Fruit fly (Drosophila melanogaster): Measurements from ENCODE around the gene eyg.

Gene eyg

dm6 chr3L:12461953-12462352 is 5.9 kb downstream of the eyg start:
- no peak for TF ChIP-seq pan (optimal IDR thresholded peaks at IDR 0.05)

- TF ChIP-seq pan (optimal IDR thresholded peaks at IDR 0.05) (no peak), usp (GFP tag; optimal IDR thresholded peaks at IDR 0.05) (no peak), psq (optimal IDR thresholded peaks at IDR 0.05) (no peak), EcR (GFP tag; optimal IDR thresholded peaks at IDR 0.05) (no peak), CG8478 (optimal IDR thresholded peaks at IDR 0.05) (no peak), Dll (optimal IDR thresholded peaks at IDR 0.05) (no peak)
Measured at dm6 chr3L:12456916-12457662, 10.7 kb downstream of the eyg start.

DNA sequence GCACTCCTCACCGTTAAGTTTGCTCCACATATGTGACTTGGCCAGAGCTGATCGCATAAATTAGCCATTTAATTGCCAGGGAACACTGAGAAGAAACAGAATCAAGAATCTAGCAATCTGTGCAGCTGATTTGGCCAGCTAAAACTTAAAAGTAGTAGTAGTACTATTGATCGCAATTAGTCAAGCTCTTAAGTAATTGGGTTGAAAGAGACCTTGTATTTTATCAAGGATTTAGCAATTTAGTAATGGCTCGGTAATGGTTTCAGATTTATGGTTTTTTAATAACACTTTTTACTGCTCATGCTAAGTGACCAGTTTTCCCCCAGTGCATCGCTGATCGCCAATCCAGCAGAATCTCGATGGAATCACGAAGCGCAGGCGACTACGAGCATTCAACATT is 12.8 kb downstream of the eyg start:
- TF ChIP-seq CG8478 (optimal IDR thresholded peaks at IDR 0.05) (no peak), Dll (optimal IDR thresholded peaks at IDR 0.05) (no peak), usp (GFP tag; optimal IDR thresholded peaks at IDR 0.05) (no peak), psq (optimal IDR thresholded peaks at IDR 0.05) (no peak), pan (optimal IDR thresholded peaks at IDR 0.05) (no peak), EcR (GFP tag; optimal IDR thresholded peaks at IDR 0.05) (no peak)

DNA sequence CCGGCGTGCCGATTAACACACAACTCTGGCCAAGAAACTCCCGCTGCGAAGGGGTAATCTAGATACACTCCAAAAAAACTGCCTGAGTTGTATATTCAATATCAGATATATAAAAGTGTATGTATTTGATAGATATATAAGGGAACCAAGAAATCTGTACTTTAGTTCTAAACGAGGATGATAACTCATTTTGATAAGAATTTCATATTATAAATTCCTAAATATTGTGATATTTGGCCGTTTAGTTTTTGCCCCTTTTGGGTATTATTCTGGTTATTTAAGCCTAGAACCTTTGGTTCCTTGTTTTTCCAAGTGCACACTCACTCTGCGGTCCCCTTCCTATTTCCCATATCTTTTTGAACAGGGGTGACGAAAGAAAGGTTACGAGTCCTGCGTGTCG is 14.3 kb downstream of the eyg start:
- TF ChIP-seq usp (GFP tag; optimal IDR thresholded peaks at IDR 0.05) (no peak), EcR (GFP tag; optimal IDR thresholded peaks at IDR 0.05) (no peak), Dll (optimal IDR thresholded peaks at IDR 0.05) (no peak), psq (optimal IDR thresholded peaks at IDR 0.05) (no peak), CG8478 (optimal IDR thresholded peaks at IDR 0.05) (no peak), pan (optimal IDR thresholded peaks at IDR 0.05) (no peak)

dm6 chr3L:12447501-12447900 is 20.3 kb downstream of the eyg start:
- TF ChIP-seq psq (optimal IDR thresholded peaks at IDR 0.05), result no peak
- TF ChIP-seq usp (GFP tag; optimal IDR thresholded peaks at IDR 0.05), result no peak
- no peak for TF ChIP-seq pan (optimal IDR thresholded peaks at IDR 0.05)
- no peak for TF ChIP-seq EcR (GFP tag; optimal IDR thresholded peaks at IDR 0.05)
- TF ChIP-seq Dll (optimal IDR thresholded peaks at IDR 0.05), result no peak
- TF ChIP-seq CG8478 (optimal IDR thresholded peaks at IDR 0.05), result no peak

dm6 chr3L:12447081-12447480 is 20.7 kb downstream of the eyg start:
- no peak for TF ChIP-seq psq (optimal IDR thresholded peaks at IDR 0.05)
- no peak for TF ChIP-seq EcR (GFP tag; optimal IDR thresholded peaks at IDR 0.05)

dm6 chr3L:12444040-12444439 is 23.8 kb downstream of the eyg start:
- TF ChIP-seq EcR (GFP tag; optimal IDR thresholded peaks at IDR 0.05) (no peak), CG8478 (optimal IDR thresholded peaks at IDR 0.05) (no peak), psq (optimal IDR thresholded peaks at IDR 0.05) (no peak), usp (GFP tag; optimal IDR thresholded peaks at IDR 0.05) (no peak), Dll (optimal IDR thresholded peaks at IDR 0.05) (no peak), pan (optimal IDR thresholded peaks at IDR 0.05) (no peak)

DNA sequence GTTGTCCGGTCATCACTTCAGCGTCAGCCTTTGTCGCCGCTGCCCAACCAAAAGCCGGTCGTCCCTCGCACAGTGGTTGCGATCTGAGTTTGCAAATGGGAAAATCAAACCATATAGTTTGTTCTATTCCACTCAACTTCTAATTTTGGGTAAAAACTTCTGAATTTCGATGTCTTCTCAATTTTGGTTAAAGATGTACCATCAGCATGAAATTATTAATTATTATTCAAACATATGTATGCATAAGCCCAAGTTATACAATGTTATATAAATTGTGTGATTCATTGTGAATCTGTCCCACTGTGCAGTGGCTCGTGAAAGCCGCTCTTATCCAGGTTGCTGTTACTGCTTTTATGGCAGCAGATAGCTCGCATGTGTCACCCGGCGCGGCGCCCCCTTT is 25.2 kb downstream of the eyg start:
- TF ChIP-seq EcR (GFP tag; optimal IDR thresholded peaks at IDR 0.05) (no peak), pan (optimal IDR thresholded peaks at IDR 0.05) (no peak), CG8478 (optimal IDR thresholded peaks at IDR 0.05) (no peak), psq (optimal IDR thresholded peaks at IDR 0.05) (no peak), usp (GFP tag; optimal IDR thresholded peaks at IDR 0.05) (no peak), Dll (optimal IDR thresholded peaks at IDR 0.05) (no peak)

- no peak for TF ChIP-seq psq (optimal IDR thresholded peaks at IDR 0.05)
- peak; percentile 52 for TF ChIP-seq CG8478 (optimal IDR thresholded peaks at IDR 0.05)
- TF ChIP-seq EcR (GFP tag; optimal IDR thresholded peaks at IDR 0.05), result no peak
Measured at dm6 chr3L:12434432-12434831, 33.4 kb downstream of the eyg start.

DNA sequence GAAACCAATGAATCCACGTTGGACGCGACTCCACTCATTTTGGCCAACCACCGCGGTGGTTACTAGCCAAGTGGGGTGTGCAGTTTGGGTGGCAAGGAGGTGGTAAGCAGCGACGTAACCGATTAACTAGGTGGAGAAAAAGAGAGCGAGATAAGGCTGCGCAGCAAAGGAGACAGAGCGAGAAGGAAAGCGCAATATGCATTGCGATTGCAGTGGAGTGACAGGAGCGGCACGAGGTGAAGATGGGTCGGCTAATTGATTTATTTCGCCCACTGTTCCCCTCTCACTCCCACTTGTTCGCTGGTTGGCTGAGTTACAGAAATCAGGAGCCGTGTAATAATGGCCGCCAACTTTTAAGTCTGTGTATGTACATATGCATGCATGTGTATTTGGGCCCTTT is 34.1 kb downstream of the eyg start:
- TF ChIP-seq CG8478 (optimal IDR thresholded peaks at IDR 0.05) (peak; percentile 81), psq (optimal IDR thresholded peaks at IDR 0.05) (no peak), pan (optimal IDR thresholded peaks at IDR 0.05) (no peak), EcR (GFP tag; optimal IDR thresholded peaks at IDR 0.05) (no peak), Dll (optimal IDR thresholded peaks at IDR 0.05) (peak; percentile 13), usp (GFP tag; optimal IDR thresholded peaks at IDR 0.05) (no peak)

- TF ChIP-seq usp (GFP tag; optimal IDR thresholded peaks at IDR 0.05), result no peak
- TF ChIP-seq psq (optimal IDR thresholded peaks at IDR 0.05), result no peak
- no peak for TF ChIP-seq Dll (optimal IDR thresholded peaks at IDR 0.05)
- no peak for TF ChIP-seq pan (optimal IDR thresholded peaks at IDR 0.05)
- no peak for TF ChIP-seq EcR (GFP tag; optimal IDR thresholded peaks at IDR 0.05)
- TF ChIP-seq CG8478 (optimal IDR thresholded peaks at IDR 0.05), result no peak
Measured at dm6 chr3L:12432392-12433012, 35.3 kb downstream of the eyg start, which contains the start of gene toe. Gene toe, minus strand, starts transcription at chr3L:12432668.

- TF ChIP-seq Dll (optimal IDR thresholded peaks at IDR 0.05) (no peak), pan (optimal IDR thresholded peaks at IDR 0.05) (no peak), psq (optimal IDR thresholded peaks at IDR 0.05) (no peak), usp (GFP tag; optimal IDR thresholded peaks at IDR 0.05) (no peak), CG8478 (optimal IDR thresholded peaks at IDR 0.05) (no peak), EcR (GFP tag; optimal IDR thresholded peaks at IDR 0.05) (no peak)
Measured at dm6 chr3L:12420437-12420836, 47.4 kb downstream of the eyg start.

dm6 chr3L:12417341-12417740 is 50.5 kb downstream of the eyg start, which contains the start of gene ArfGAP1:
Gene ArfGAP1, minus strand, starts transcription at chr3L:12417580.
- TF ChIP-seq EcR (GFP tag; optimal IDR thresholded peaks at IDR 0.05) (no peak), pan (optimal IDR thresholded peaks at IDR 0.05) (no peak), CG8478 (optimal IDR thresholded peaks at IDR 0.05) (no peak), Dll (optimal IDR thresholded peaks at IDR 0.05) (no peak), usp (GFP tag; optimal IDR thresholded peaks at IDR 0.05) (no peak), psq (optimal IDR thresholded peaks at IDR 0.05) (no peak)
